Fruit fly (Drosophila melanogaster): ENCODE measurements around the gene Dim1.

DNA sequence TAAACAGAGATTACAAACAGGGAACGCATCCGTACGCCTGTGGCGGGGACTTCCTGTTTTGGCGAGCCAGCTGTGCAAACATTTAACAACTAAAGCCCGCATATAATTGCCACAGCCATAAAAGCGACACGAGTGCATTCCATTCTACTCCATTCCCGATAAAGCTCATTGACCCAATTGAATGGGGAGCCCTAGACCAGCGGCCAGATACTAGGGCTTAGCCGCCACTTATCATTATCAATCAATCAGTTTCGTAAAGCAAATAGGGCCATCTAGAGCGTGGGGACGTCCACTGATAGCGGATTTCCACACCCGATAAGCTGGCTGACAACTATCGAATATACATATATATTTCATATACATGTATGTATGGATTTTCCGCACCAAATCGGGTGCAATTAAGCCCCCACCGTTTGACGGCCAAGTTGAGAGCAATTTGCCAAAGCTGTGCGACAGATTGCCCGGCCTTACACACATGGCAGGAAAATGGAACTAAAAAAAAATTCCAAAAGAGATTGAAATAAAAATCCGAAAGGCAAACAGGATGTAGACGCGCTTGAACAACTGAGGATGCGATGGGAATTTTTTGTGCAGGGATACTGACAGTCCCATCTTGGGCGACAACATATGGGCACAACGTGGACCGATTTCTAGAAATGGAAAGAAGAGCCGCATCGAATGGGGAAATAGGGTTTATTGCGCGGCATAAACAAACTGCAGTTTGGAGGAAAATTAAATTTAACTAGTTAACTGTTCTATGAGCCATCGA lies 30.1 kb upstream of the Dim1 start:
- TF ChIP-seq trem (tag; optimal IDR thresholded peaks at IDR 0.05) = no peak
- TF ChIP-seq Trl (optimal IDR thresholded peaks at IDR 0.05) = no peak
- no peak for TF ChIP-seq Trl (GFP tag; optimal IDR thresholded peaks at IDR 0.05)
- no peak for TF ChIP-seq bbx (GFP tag; IDR thresholded peaks at IDR 0.05; ENCODE audit: partially characterized antibody)
- TF ChIP-seq CHES-1-like (GFP tag; optimal IDR thresholded peaks at IDR 0.05) = no peak
- TF ChIP-seq en (GFP tag; optimal IDR thresholded peaks at IDR 0.05) = no peak
- TF ChIP-seq cad (GFP tag; optimal IDR thresholded peaks at IDR 0.05) = no peak
- TF ChIP-seq Sry-β (GFP tag; optimal IDR thresholded peaks at IDR 0.05) = no peak
- TF ChIP-seq Mrtf (GFP tag; IDR thresholded peaks at IDR 0.05) = no peak

Data from whole organism, embryonic.